Worm (Caenorhabditis elegans) whole organism, L4 larva: ENCODE results near the gene scrm-8.
A peak's percentile ranks its signal among the peaks of the same experiment; 100 is the strongest.

Experiments
- R02D3.7 ChIP-seq: fragments of 150-350 bp; sonication (generic microtip); optimal IDR thresholded peaks from 3 replicates; lab custom pipeline; 2014; ENCODE audit warnings: missing biosample characterization, missing genetic modification characterization
- Y5F2A.4 ChIP-seq: fragments of 200-800 bp; sonication (Bioruptor generic); optimal IDR thresholded peaks from 2 replicates; lab custom pipeline; 2018; ENCODE audit warnings: mild to moderate bottlenecking, missing genetic modification characterization, missing compliant biosample characterization
- ZK546.5 ChIP-seq, 2 experiments: sonication (generic microtip); optimal IDR thresholded peaks; 2 replicates each; lab custom pipeline; 2017; ENCODE audit warnings: missing biosample characterization in 2 of 2, missing genetic modification characterization in 2 of 2
- aha-1 ChIP-seq: fragments of 150-350 bp; peaks from one replicate; lab custom pipeline; 2014; ENCODE audit warnings: missing biosample characterization, missing genetic modification characterization
- ceh-20 ChIP-seq: fragments of 200-800 bp; sonication (Bioruptor generic); IDR thresholded peaks from 2 replicates; pipeline ENCODE4 v1.3.6; 2022; ENCODE audit warnings: missing genetic modification reagents, missing genetic modification characterization, missing compliant biosample characterization
- ceh-28 ChIP-seq: fragments of 150-350 bp; optimal IDR thresholded peaks from 2 replicates; lab custom pipeline; 2014; ENCODE audit warnings: missing biosample characterization, missing genetic modification reagents, missing genetic modification characterization
- ctbp-1 ChIP-seq: fragments of 200-800 bp; sonication (Bioruptor generic); IDR thresholded peaks from 2 replicates; pipeline ENCODE4 v1.3.6; 2022; ENCODE audit warnings: missing genetic modification reagents, missing genetic modification characterization, missing compliant biosample characterization
- daf-16 ChIP-seq, 3 experiments: sonication (generic microtip); optimal IDR thresholded peaks; 2 replicates each; lab custom pipeline; 2016 to 2017; ENCODE audit warnings: missing genetic modification characterization in 3 of 3, missing genetic modification reagents in 3 of 3, mild to moderate bottlenecking in 2 of 3, missing compliant biosample characterization in 2 of 3, missing biosample characterization in 1 of 3, moderate library complexity in 1 of 3
- daf-8 ChIP-seq: fragments of 200-800 bp; sonication (Bioruptor generic); IDR thresholded peaks from 2 replicates; pipeline ENCODE4 v1.3.6; 2022; ENCODE audit warnings: missing genetic modification characterization, missing compliant biosample characterization
- dmd-6 ChIP-seq: fragments of 200-800 bp; sonication (Bioruptor generic); IDR thresholded peaks from 2 replicates; pipeline ENCODE4 v1.3.6; 2022; ENCODE audit warnings: missing genetic modification reagents, missing genetic modification characterization, missing compliant biosample characterization
- dmd-9 ChIP-seq: fragments of 200-800 bp; sonication (Bioruptor generic); IDR thresholded peaks from 2 replicates; pipeline ENCODE4 v1.3.6; 2022; ENCODE audit warnings: missing genetic modification reagents, missing genetic modification characterization, missing compliant biosample characterization
- dve-1 ChIP-seq: sonication (generic microtip); optimal IDR thresholded peaks from 2 replicates; lab custom pipeline; 2017; ENCODE audit warnings: antibody characterized with exemption, mild to moderate bottlenecking, missing genetic modification characterization, missing compliant biosample characterization; ENCODE audit not compliant: insufficient read depth
- fkh-10 ChIP-seq: fragments of 150-350 bp; optimal IDR thresholded peaks from 2 replicates; lab custom pipeline; 2014; ENCODE audit warnings: missing biosample characterization, missing genetic modification reagents, missing genetic modification characterization
- hif-1 ChIP-seq, 2 experiments: sonication (generic microtip); optimal IDR thresholded peaks; 2 replicates each; lab custom pipeline; 2016 to 2017; ENCODE audit warnings: missing compliant biosample characterization in 2 of 2, missing genetic modification characterization in 2 of 2, missing genetic modification reagents in 2 of 2, missing genotype in 2 of 2, mild to moderate bottlenecking in 1 of 2
- hlh-11 ChIP-seq: fragments of 200-800 bp; sonication (Bioruptor generic); optimal IDR thresholded peaks from 2 replicates; lab custom pipeline; 2018; ENCODE audit warnings: mild to moderate bottlenecking, missing genetic modification characterization, missing compliant biosample characterization
- hlh-30 ChIP-seq: sonication (generic microtip); optimal IDR thresholded peaks from 2 replicates; lab custom pipeline; 2017; ENCODE audit warnings: antibody characterized with exemption, mild to moderate bottlenecking, missing genetic modification characterization, missing compliant biosample characterization; ENCODE audit not compliant: insufficient read depth
- lin-13 ChIP-seq: fragments of 150-350 bp; optimal IDR thresholded peaks from 2 replicates; lab custom pipeline; 2014; ENCODE audit warnings: missing biosample characterization, missing genetic modification reagents, missing genetic modification characterization
- lin-15B ChIP-seq: fragments of 150-350 bp; sonication (generic microtip); optimal IDR thresholded peaks from 3 replicates; lab custom pipeline; 2014; ENCODE audit warnings: missing biosample characterization, missing genetic modification characterization
- lsy-2 ChIP-seq, 2 experiments: fragments of 150-350 bp in 1 of 2; sonication (generic microtip) in 1 of 2; optimal IDR thresholded peaks; 2 replicates each; lab custom pipeline; 2014 to 2017; ENCODE audit warnings: missing biosample characterization in 2 of 2, missing genetic modification characterization in 2 of 2
- mdl-1 ChIP-seq, 2 experiments: fragments of 150-350 bp in 1 of 2; sonication (generic microtip) in 1 of 2; optimal IDR thresholded peaks; 2 replicates each; lab custom pipeline; 2014 to 2017; ENCODE audit warnings: missing biosample characterization in 2 of 2, missing genetic modification characterization in 2 of 2
- mdt-29 ChIP-seq: fragments of 200-800 bp; sonication (Bioruptor generic); IDR thresholded peaks from 2 replicates; pipeline ENCODE4 v1.3.6; 2022; ENCODE audit warnings: missing genetic modification reagents, missing genetic modification characterization, missing compliant biosample characterization
- mep-1 ChIP-seq: fragments of 150-350 bp; sonication (generic microtip); optimal IDR thresholded peaks from 3 replicates; lab custom pipeline; 2014; ENCODE audit warnings: missing biosample characterization, missing genetic modification characterization
- mes-2 ChIP-seq: sonication (generic microtip); optimal IDR thresholded peaks from 2 replicates; lab custom pipeline; 2016; ENCODE audit warnings: missing genotype, mild to moderate bottlenecking, missing genetic modification characterization, missing compliant biosample characterization; ENCODE audit not compliant: poor library complexity, severe bottlenecking
- mxl-3 ChIP-seq: fragments of 200-800 bp; sonication (Bioruptor generic); optimal IDR thresholded peaks from 2 replicates; lab custom pipeline; 2018; ENCODE audit warnings: mild to moderate bottlenecking, missing genetic modification characterization, missing compliant biosample characterization
- nhr-102 ChIP-seq: sonication (generic microtip); optimal IDR thresholded peaks from 2 replicates; lab custom pipeline; 2016; ENCODE audit warnings: mild to moderate bottlenecking, missing genetic modification characterization, moderate library complexity, missing compliant biosample characterization
- nhr-237 ChIP-seq: sonication (generic microtip); optimal IDR thresholded peaks from 2 replicates; lab custom pipeline; 2017; ENCODE audit warnings: missing biosample characterization, missing genetic modification characterization
- nhr-28 ChIP-seq: fragments of 150-350 bp; optimal IDR thresholded peaks from 2 replicates; lab custom pipeline; 2014; ENCODE audit warnings: missing biosample characterization, missing genetic modification characterization
- nhr-48 ChIP-seq: sonication (generic microtip); optimal IDR thresholded peaks from 2 replicates; lab custom pipeline; 2016; ENCODE audit warnings: mild to moderate bottlenecking, missing genetic modification characterization, missing compliant biosample characterization
- nhr-77 ChIP-seq: fragments of 150-350 bp; optimal IDR thresholded peaks from 2 replicates; lab custom pipeline; 2014; ENCODE audit warnings: missing biosample characterization, missing genetic modification characterization
- php-3 ChIP-seq: fragments of 200-800 bp; sonication (Bioruptor generic); IDR thresholded peaks from 2 replicates; pipeline ENCODE4 v1.3.6; 2022; ENCODE audit warnings: missing genetic modification reagents, missing genetic modification characterization, missing compliant biosample characterization
- pqm-1 ChIP-seq: sonication (generic microtip); optimal IDR thresholded peaks from 2 replicates; lab custom pipeline; 2017; ENCODE audit warnings: missing biosample characterization, missing genetic modification characterization
- rbr-2 ChIP-seq: sonication (generic microtip); optimal IDR thresholded peaks from 2 replicates; lab custom pipeline; 2016; ENCODE audit warnings: missing genotype, missing genetic modification characterization, missing compliant biosample characterization
- sdz-12 ChIP-seq: fragments of 200-800 bp; sonication (Bioruptor generic); optimal IDR thresholded peaks from 2 replicates; lab custom pipeline; 2018; ENCODE audit warnings: mild to moderate bottlenecking, missing genetic modification characterization, missing compliant biosample characterization
- set-16 ChIP-seq: fragments of 200-800 bp; sonication (Bioruptor generic); IDR thresholded peaks from 2 replicates; pipeline ENCODE4 v1.3.6; 2022; ENCODE audit warnings: missing genetic modification reagents, missing genetic modification characterization, missing compliant biosample characterization
- unc-62 ChIP-seq, 3 experiments: fragments of 150-350 bp in 1 of 3; sonication (generic microtip); optimal IDR thresholded peaks in 2 of 3; peaks in 1 of 3; 1 replicate in 1 of 3; 2 replicates in 2 of 3; lab custom pipeline; 2014 to 2017; ENCODE audit warnings: missing biosample characterization in 3 of 3, missing genetic modification characterization in 3 of 3, missing genetic modification reagents in 3 of 3, missing genotype in 1 of 3
- vab-7 ChIP-seq: fragments of 200-800 bp; sonication (Bioruptor generic); IDR thresholded peaks from 2 replicates; pipeline ENCODE4 v1.3.6; 2022; ENCODE audit warnings: missing genetic modification reagents, missing genetic modification characterization, missing compliant biosample characterization
- zag-1 ChIP-seq: fragments of 150-350 bp; optimal IDR thresholded peaks from 2 replicates; lab custom pipeline; 2014; ENCODE audit warnings: missing biosample characterization, missing genetic modification characterization
- zfp-2 ChIP-seq: sonication (generic microtip); optimal IDR thresholded peaks from 2 replicates; lab custom pipeline; 2016; ENCODE audit warnings: mild to moderate bottlenecking, missing genetic modification characterization, missing compliant biosample characterization
- ztf-7 ChIP-seq: fragments of 150-350 bp; optimal IDR thresholded peaks from 2 replicates; lab custom pipeline; 2014; ENCODE audit warnings: missing biosample characterization, missing genetic modification characterization

The scrm-8 gene

ce11 chrIV:4209084-4209483 lies 44.6 kb downstream of the scrm-8 start:
- TF ChIP-seq lin-15B (no peak), mdt-29 (GFP tag; lab: Robert Waterston, UW) (no peak), mes-2 (tag; lab: Kevin White, UChicago) (no peak), dmd-9 (GFP tag; lab: Robert Waterston, UW) (no peak), aha-1 (tag; lab: Kevin White, UChicago) (no peak), php-3 (GFP tag; lab: Robert Waterston, UW) (no peak), mdl-1 (tag; optimal IDR thresholded peaks at IDR 0.05; lab: Kevin White, UChicago) (no peak), daf-8 (GFP tag; lab: Robert Waterston, UW) (no peak), ceh-20 (GFP tag; lab: Robert Waterston, UW) (no peak), ztf-7 (tag; lab: Kevin White, UChicago) (no peak), sdz-12 (GFP tag; lab: Kevin White, UChicago) (no peak), fkh-10 (GFP tag; lab: Kevin White, UChicago) (no peak), nhr-237 (tag; lab: Kevin White, UChicago) (no peak), unc-62 (GFP tag; optimal IDR thresholded peaks at IDR 0.05 in 1 of 2; lab: Kevin White, UChicago) (no peak), unc-62 (tag; optimal IDR thresholded peaks at IDR 0.05; lab: Kevin White, UChicago) (no peak), set-16 (no peak), ZK546.5 (tag; optimal IDR thresholded peaks at IDR 0.05; lab: Kevin White, UChicago) (no peak)

ce11 chrIV:4210868-4211267 lies 46.4 kb downstream of the scrm-8 start:
- no peak for TF ChIP-seq vab-7
- TF ChIP-seq rbr-2: peak; percentile 44
- peak; percentile 2 for TF ChIP-seq hlh-11 (tag; lab: Kevin White, UChicago)
- peak in 1 of 2 experiments; percentile 78 for TF ChIP-seq unc-62 (GFP tag; optimal IDR thresholded peaks at IDR 0.05 in 1 of 2; lab: Kevin White, UChicago)
- no peak for TF ChIP-seq unc-62 (tag; optimal IDR thresholded peaks at IDR 0.05; lab: Kevin White, UChicago)
- TF ChIP-seq R02D3.7 (tag; lab: Kevin White, UChicago): no peak
- TF ChIP-seq mdl-1 (tag; optimal IDR thresholded peaks at IDR 0.05; lab: Kevin White, UChicago): peak; percentile 33 to 67
- TF ChIP-seq set-16: peak; percentile 74
- TF ChIP-seq lsy-2 (tag; optimal IDR thresholded peaks at IDR 0.05; lab: Kevin White, UChicago): peak in 1 of 2 experiments; percentile 5
- 0 out of 2 replicates have a peak, but pooled peaks have one; percentile 20 for TF ChIP-seq ctbp-1 (GFP tag; lab: Robert Waterston, UW)
- no peak for TF ChIP-seq nhr-102 (tag; lab: Kevin White, UChicago)
- peak; percentile 12 for TF ChIP-seq mes-2 (tag; lab: Kevin White, UChicago)
- no peak for TF ChIP-seq ceh-28 (tag; lab: Kevin White, UChicago)

- no peak for TF ChIP-seq Y5F2A.4 (GFP tag; lab: Kevin White, UChicago)
- TF ChIP-seq nhr-28 (tag; lab: Kevin White, UChicago): peak; percentile 100
- TF ChIP-seq pqm-1 (tag; lab: Kevin White, UChicago): peak; percentile 44
- TF ChIP-seq lin-13: peak; percentile 50
- peak; percentile 34 for TF ChIP-seq hlh-30
- TF ChIP-seq nhr-77: peak; percentile 40
- peak in 1 of 2 experiments; percentile 74 for TF ChIP-seq unc-62 (GFP tag; optimal IDR thresholded peaks at IDR 0.05 in 1 of 2; lab: Kevin White, UChicago)
- TF ChIP-seq unc-62 (tag; optimal IDR thresholded peaks at IDR 0.05; lab: Kevin White, UChicago): no peak
- TF ChIP-seq dve-1 (tag; lab: Kevin White, UChicago): peak; percentile 46
- TF ChIP-seq zag-1 (tag; lab: Kevin White, UChicago): no peak
- TF ChIP-seq mep-1: peak; percentile 0
- no peak for TF ChIP-seq dmd-9 (GFP tag; lab: Robert Waterston, UW)
- peak; percentile 25 for TF ChIP-seq nhr-102 (tag; lab: Kevin White, UChicago)
- no peak for TF ChIP-seq daf-16 (GFP tag; optimal IDR thresholded peaks at IDR 0.05; lab: Kevin White, UChicago)
- peak; percentile 48 for TF ChIP-seq daf-16 (tag; optimal IDR thresholded peaks at IDR 0.05; lab: Kevin White, UChicago)
- TF ChIP-seq lsy-2 (tag; optimal IDR thresholded peaks at IDR 0.05; lab: Kevin White, UChicago): peak in 1 of 2 experiments; percentile 6
- TF ChIP-seq zfp-2: no peak
- peak in 1 of 2 experiments; percentile 61 for TF ChIP-seq mdl-1 (tag; optimal IDR thresholded peaks at IDR 0.05; lab: Kevin White, UChicago)
- peak; percentile 43; the same call in 1 of the 2 replicates for TF ChIP-seq php-3 (GFP tag; lab: Robert Waterston, UW)
- peak; percentile 45 for TF ChIP-seq mxl-3 (GFP tag; lab: Kevin White, UChicago)
- peak; percentile 70 for TF ChIP-seq dmd-6 (GFP tag; lab: Robert Waterston, UW)
- peak; percentile 51 for TF ChIP-seq hlh-11 (tag; lab: Kevin White, UChicago)
- peak; percentile 78 for TF ChIP-seq nhr-48 (tag; lab: Kevin White, UChicago)
- TF ChIP-seq hif-1 (tag; optimal IDR thresholded peaks at IDR 0.05; lab: Kevin White, UChicago): peak in 1 of 2 experiments; percentile 24
- TF ChIP-seq mes-2 (tag; lab: Kevin White, UChicago): no peak
These were observed 48.2 kb downstream of the scrm-8 start for ce11 chrIV:4212733-4213132.
